Fruit fly (Drosophila melanogaster) whole organism, embryonic: ENCODE measurements around the gene CG44836.

Experiments used
- CG10209 ChIP-seq: fragments of 200-800 bp; sonication (Bioruptor generic); optimal IDR thresholded peaks from 3 replicates; lab custom pipeline; 2017; ENCODE audit warnings: missing biosample characterization, mild to moderate bottlenecking, missing genetic modification characterization, missing genetic modification reagents
- CG1024 ChIP-seq: fragments of 200-800 bp; sonication (Bioruptor generic); IDR thresholded peaks from 2 replicates; pipeline ENCODE4 v1.3.6; 2022; ENCODE audit warnings: missing biosample characterization, missing genetic modification characterization
- CG10565 ChIP-seq: fragments of 200-800 bp; sonication (Bioruptor generic); optimal IDR thresholded peaks from 3 replicates; lab custom pipeline; 2016; ENCODE audit warnings: missing biosample characterization, mild to moderate bottlenecking, missing genetic modification characterization
- CG13775 ChIP-seq: fragments of 200-800 bp; sonication (Bioruptor generic); optimal IDR thresholded peaks from 3 replicates; lab custom pipeline; 2017; ENCODE audit warnings: missing biosample characterization, mild to moderate bottlenecking, missing genetic modification characterization
- CG14441 ChIP-seq: fragments of 200-800 bp; sonication (Bioruptor generic); IDR thresholded peaks from 2 replicates; pipeline ENCODE4 v1.3.6; 2022; ENCODE audit warnings: missing biosample characterization, missing genetic modification characterization
- CG17328 ChIP-seq: fragments of 200-800 bp; sonication (Bioruptor generic); IDR thresholded peaks from 2 replicates; pipeline ENCODE4 v1.3.6; 2022; ENCODE audit warnings: missing biosample characterization, missing genetic modification characterization
- CG18011 ChIP-seq: fragments of 200-800 bp; sonication (Bioruptor generic); optimal IDR thresholded peaks from 2 replicates; lab custom pipeline; 2017; ENCODE audit warnings: missing biosample characterization, missing genetic modification characterization, mild to moderate bottlenecking, moderate library complexity, missing genotype
- CG2678 ChIP-seq: fragments of 200-800 bp; sonication (Bioruptor generic); optimal IDR thresholded peaks from 3 replicates; lab custom pipeline; 2019; ENCODE audit warnings: missing biosample characterization, mild to moderate bottlenecking, missing genetic modification characterization, moderate library complexity
- CG3163 ChIP-seq: fragments of 200-800 bp; sonication (Bioruptor generic); optimal IDR thresholded peaks from 3 replicates; lab custom pipeline; 2016; ENCODE audit warnings: missing biosample characterization, missing genetic modification characterization
- CG42726 ChIP-seq: fragments of 200-800 bp; sonication (Bioruptor generic); IDR thresholded peaks from 2 replicates; pipeline ENCODE4 v1.3.6; 2022; ENCODE audit warnings: missing biosample characterization, missing genetic modification characterization; ENCODE audit not compliant: partially characterized antibody
- CG4404 ChIP-seq: fragments of 200-800 bp; sonication (Bioruptor generic); IDR thresholded peaks from 2 replicates; pipeline ENCODE4 v1.3.6; 2022; ENCODE audit warnings: missing biosample characterization, missing genetic modification characterization
- CG7372 ChIP-seq: fragments of 200-800 bp; sonication (Bioruptor generic); IDR thresholded peaks from 2 replicates; pipeline ENCODE4 v1.3.6; 2022; ENCODE audit warnings: missing biosample characterization, missing genetic modification characterization
- CG7928 ChIP-seq: fragments of 200-800 bp; sonication (Bioruptor generic); optimal IDR thresholded peaks from 2 replicates; lab custom pipeline; 2017; ENCODE audit warnings: missing biosample characterization, mild to moderate bottlenecking, missing genetic modification characterization
- CG8924 ChIP-seq: fragments of 200-800 bp; optimal IDR thresholded peaks from 3 replicates; lab custom pipeline; 2019; ENCODE audit warnings: missing biosample characterization, mild to moderate bottlenecking, missing genetic modification characterization, moderate library complexity
- CG9215 ChIP-seq: fragments of 200-800 bp; sonication (Bioruptor generic); IDR thresholded peaks from 2 replicates; pipeline ENCODE4 v1.3.6; 2022; ENCODE audit warnings: missing biosample characterization, missing genetic modification characterization
- CG9437 ChIP-seq: fragments of 200-800 bp; sonication (Bioruptor generic); optimal IDR thresholded peaks from 2 replicates; lab custom pipeline; 2018; ENCODE audit warnings: missing biosample characterization, mild to moderate bottlenecking, missing genetic modification characterization
- CoRest ChIP-seq: fragments of 200-800 bp; sonication (Bioruptor generic); optimal IDR thresholded peaks from 3 replicates; lab custom pipeline; 2018; ENCODE audit warnings: missing biosample characterization, mild to moderate bottlenecking, missing genetic modification characterization, moderate library complexity
- Dip3 ChIP-seq: fragments of 200-800 bp; sonication (Bioruptor generic); optimal IDR thresholded peaks from 3 replicates; lab custom pipeline; 2016; ENCODE audit warnings: missing biosample characterization, missing genetic modification characterization
- Ets65A ChIP-seq: fragments of 200-800 bp; sonication (Bioruptor generic); peaks from one replicate; lab custom pipeline; 2016; ENCODE audit warnings: missing biosample characterization, missing genetic modification characterization
- H15 ChIP-seq: fragments of 200-800 bp; sonication (Bioruptor generic); IDR thresholded peaks from 3 replicates; pipeline ENCODE4 v1.3.6; 2022; ENCODE audit warnings: missing biosample characterization, missing genetic modification characterization
- Hr78 ChIP-seq, 2 experiments: fragments of 200-800 bp in 1 of 2; fragments of >200 bp in 1 of 2; sonication (Bioruptor generic) in 1 of 2; optimal IDR thresholded peaks; 2 replicates each; lab custom pipeline; 2017 to 2019; ENCODE audit warnings: missing biosample characterization in 2 of 2, missing genetic modification characterization in 2 of 2, mild to moderate bottlenecking in 1 of 2, moderate library complexity in 1 of 2
- Lhr ChIP-seq: fragments of 200-800 bp; sonication (Bioruptor generic); optimal IDR thresholded peaks from 3 replicates; lab custom pipeline; 2017; ENCODE audit warnings: mild to moderate bottlenecking, missing biosample characterization, missing genetic modification reagents, missing genetic modification characterization
- MBD-R2 ChIP-seq: fragments of 200-800 bp; sonication (Bioruptor generic); IDR thresholded peaks from 2 replicates; pipeline ENCODE4 v1.3.6; 2022; ENCODE audit warnings: missing biosample characterization, missing genetic modification characterization
- Med ChIP-seq: fragments of 200-800 bp; sonication (Bioruptor generic); peaks from one replicate; lab custom pipeline; 2016; ENCODE audit warnings: missing biosample characterization, missing genetic modification characterization, mild to moderate bottlenecking, inconsistent platforms, moderate library complexity
- Neu2 ChIP-seq: fragments of 200-800 bp; sonication (Bioruptor generic); optimal IDR thresholded peaks from 3 replicates; lab custom pipeline; 2016; ENCODE audit warnings: missing biosample characterization, missing genetic modification characterization, borderline replicate concordance
- Oaz ChIP-seq: fragments of 200-800 bp; sonication (Bioruptor generic); IDR thresholded peaks from 2 replicates; pipeline ENCODE4 v1.3.6; 2022; ENCODE audit warnings: missing biosample characterization, missing genetic modification characterization
- Pdp1 ChIP-seq, 2 experiments: fragments of 200-800 bp; sonication (Bioruptor generic); optimal IDR thresholded peaks; 3 replicates each; lab custom pipeline; 2016; ENCODE audit warnings: missing biosample characterization in 2 of 2, missing genetic modification characterization in 2 of 2, mild to moderate bottlenecking in 1 of 2, moderate library complexity in 1 of 2
- Poxn ChIP-seq: fragments of 200-800 bp; sonication (Bioruptor generic); IDR thresholded peaks from 2 replicates; pipeline ENCODE4 v1.3.6; 2022; ENCODE audit warnings: missing biosample characterization, missing genetic modification characterization
- Ravus ChIP-seq: fragments of 200-800 bp; sonication (Bioruptor generic); IDR thresholded peaks from 2 replicates; pipeline ENCODE4 v1.3.6; 2022; ENCODE audit warnings: missing biosample characterization, missing genetic modification characterization
- Rfx ChIP-seq: fragments of 200-800 bp; sonication (Bioruptor generic); IDR thresholded peaks from 2 replicates; pipeline ENCODE4 v1.3.6; 2022; ENCODE audit warnings: missing biosample characterization, missing genetic modification characterization
- abd-A ChIP-seq: fragments of 200-800 bp; sonication (Bioruptor generic); optimal IDR thresholded peaks from 3 replicates; lab custom pipeline; 2019; ENCODE audit warnings: missing biosample characterization, mild to moderate bottlenecking, missing genetic modification characterization, moderate library complexity
- bab2 ChIP-seq: fragments of 200-800 bp; sonication (Bioruptor generic); optimal IDR thresholded peaks from 2 replicates; lab custom pipeline; 2016; ENCODE audit warnings: missing biosample characterization, missing genetic modification characterization
- cad ChIP-seq: fragments of >200 bp; optimal IDR thresholded peaks from 2 replicates; lab custom pipeline; 2017; ENCODE audit warnings: missing biosample characterization, missing genetic modification characterization
- caup ChIP-seq: fragments of 200-800 bp; sonication (Bioruptor generic); optimal IDR thresholded peaks from 3 replicates; lab custom pipeline; 2017; ENCODE audit warnings: missing biosample characterization, mild to moderate bottlenecking, missing genetic modification characterization, moderate library complexity; ENCODE audit not compliant: severe bottlenecking
- crc ChIP-seq: fragments of 200-800 bp; sonication (Bioruptor generic); optimal IDR thresholded peaks from 2 replicates; lab custom pipeline; 2016; ENCODE audit warnings: missing biosample characterization, missing genetic modification characterization
- danr ChIP-seq: fragments of 200-800 bp; sonication (Bioruptor generic); IDR thresholded peaks from 2 replicates; pipeline ENCODE4 v1.3.6; 2022; ENCODE audit warnings: missing biosample characterization, missing genetic modification characterization
- dimm ChIP-seq: fragments of 200-800 bp; sonication (Bioruptor generic); IDR thresholded peaks from 2 replicates; pipeline ENCODE4 v1.3.6; 2022; ENCODE audit warnings: missing biosample characterization, missing genetic modification characterization
- en ChIP-seq: fragments of 200-800 bp; sonication (Bioruptor generic); optimal IDR thresholded peaks from 2 replicates; lab custom pipeline; 2016; ENCODE audit warnings: missing biosample characterization, missing genetic modification characterization
- gce ChIP-seq: fragments of 200-800 bp; sonication (Bioruptor generic); IDR thresholded peaks from 3 replicates; pipeline ENCODE4 v1.3.6; 2022; ENCODE audit warnings: missing biosample characterization, missing genetic modification characterization
- ind ChIP-seq: fragments of 200-800 bp; sonication (Bioruptor generic); optimal IDR thresholded peaks from 3 replicates; lab custom pipeline; 2016; ENCODE audit warnings: missing biosample characterization, missing genetic modification characterization
- lbe ChIP-seq: fragments of 200-800 bp; sonication (Bioruptor generic); optimal IDR thresholded peaks from 2 replicates; lab custom pipeline; 2016; ENCODE audit warnings: missing biosample characterization, mild to moderate bottlenecking, missing genetic modification characterization
- mld ChIP-seq: fragments of 200-800 bp; sonication (Bioruptor generic); IDR thresholded peaks from 3 replicates; pipeline ENCODE4 v1.3.6; 2022; ENCODE audit warnings: missing biosample characterization, missing genetic modification characterization; ENCODE audit not compliant: partially characterized antibody
- peb ChIP-seq: fragments of 200-800 bp; sonication (Bioruptor generic); IDR thresholded peaks from 2 replicates; pipeline ENCODE4 v1.3.6; 2022; ENCODE audit warnings: missing biosample characterization, missing genetic modification characterization
- phol ChIP-seq: fragments of 200-800 bp; sonication (Bioruptor generic); optimal IDR thresholded peaks from 3 replicates; lab custom pipeline; 2018; ENCODE audit warnings: missing biosample characterization, mild to moderate bottlenecking, missing genetic modification characterization, moderate library complexity
- ranshi ChIP-seq: fragments of 200-800 bp; sonication (Bioruptor generic); IDR thresholded peaks from 2 replicates; pipeline ENCODE4 v1.3.6; 2022; ENCODE audit warnings: missing biosample characterization, missing genetic modification characterization
- salm ChIP-seq: fragments of 200-800 bp; sonication (Bioruptor generic); optimal IDR thresholded peaks from 2 replicates; lab custom pipeline; 2018; ENCODE audit warnings: missing biosample characterization, mild to moderate bottlenecking, missing genetic modification characterization
- scrt ChIP-seq: fragments of 200-800 bp; sonication (Bioruptor generic); optimal IDR thresholded peaks from 2 replicates; lab custom pipeline; 2018; ENCODE audit warnings: missing biosample characterization, mild to moderate bottlenecking, missing genetic modification characterization, moderate library complexity
- sd ChIP-seq: fragments of 200-800 bp; sonication (Bioruptor generic); optimal IDR thresholded peaks from 3 replicates; lab custom pipeline; 2018; ENCODE audit warnings: missing biosample characterization, mild to moderate bottlenecking, missing genetic modification characterization, moderate library complexity
- sens-2 ChIP-seq: fragments of 200-800 bp; sonication (Bioruptor generic); IDR thresholded peaks from 2 replicates; pipeline ENCODE4 v1.3.6; 2022; ENCODE audit warnings: missing biosample characterization, missing genetic modification characterization
- sim ChIP-seq: fragments of 200-800 bp; sonication (Bioruptor generic); IDR thresholded peaks from 2 replicates; pipeline ENCODE4 v1.3.6; 2022; ENCODE audit warnings: missing biosample characterization, missing genetic modification characterization
- ssp ChIP-seq: fragments of 200-800 bp; sonication (Bioruptor generic); IDR thresholded peaks from 2 replicates; pipeline ENCODE4 v1.3.6; 2022; ENCODE audit warnings: missing biosample characterization, missing genetic modification characterization
- zfh2 ChIP-seq: fragments of 200-800 bp; sonication (Bioruptor generic); optimal IDR thresholded peaks from 2 replicates; lab custom pipeline; 2016; ENCODE audit warnings: missing biosample characterization, missing genetic modification characterization

CG44836 gene

dm6 chr3L:16411566-16411965 is 11.5 kb upstream of the CG44836 start, which contains the start of gene fax:
Gene fax, minus strand, starts transcription at chr3L:16411828.
- TF ChIP-seq CG2678 (tag; lab: Kevin White, UChicago) (peak; percentile 4), cad (GFP tag; lab: Kevin White, UChicago) (no peak), sd (peak; percentile 23), ssp (GFP tag; lab: Robert Waterston, UW) (no peak), CG10209 (GFP tag; lab: Kevin White, UChicago) (no peak), Ravus (GFP tag; lab: Robert Waterston, UW) (no peak), CG1024 (no peak), dimm (GFP tag; lab: Robert Waterston, UW) (no peak), caup (peak; percentile 34), ind (GFP tag; lab: Kevin White, UChicago) (no peak), Ets65A (GFP tag; lab: Kevin White, UChicago) (no peak), CG9437 (no peak), Oaz (GFP tag; lab: Robert Waterston, UW) (no peak), CG14441 (GFP tag; lab: Robert Waterston, UW) (no peak), MBD-R2 (GFP tag; lab: Robert Waterston, UW) (peak; percentile 45; the same call in 1 of the 2 replicates), CoRest (tag; lab: Kevin White, UChicago) (peak; percentile 30), sens-2 (GFP tag; lab: Robert Waterston, UW) (no peak), gce (GFP tag; lab: Robert Waterston, UW) (no peak), CG8924 (tag; lab: Kevin White, UChicago) (peak; percentile 54), CG3163 (GFP tag; lab: Kevin White, UChicago) (no peak), abd-A (tag; lab: Kevin White, UChicago) (no peak), Lhr (GFP tag; lab: Kevin White, UChicago) (peak; percentile 72), danr (GFP tag; lab: Robert Waterston, UW) (no peak), CG9215 (GFP tag; lab: Robert Waterston, UW) (no peak), lbe (GFP tag; lab: Kevin White, UChicago) (peak; percentile 40), CG42726 (GFP tag; lab: Robert Waterston, UW) (peak; percentile 85), CG7372 (GFP tag; lab: Robert Waterston, UW) (no peak), Hr78 (GFP tag; optimal IDR thresholded peaks at IDR 0.05; lab: Kevin White, UChicago) (no peak), crc (no peak), CG10565 (no peak), scrt (peak; percentile 55), Med (GFP tag; lab: Kevin White, UChicago) (peak; percentile 92), Dip3 (GFP tag; lab: Kevin White, UChicago) (no peak), phol (tag; lab: Kevin White, UChicago) (peak; percentile 24), H15 (GFP tag; lab: Robert Waterston, UW) (no peak), CG17328 (GFP tag; lab: Robert Waterston, UW) (peak; percentile 35; the same call in 1 of the 2 replicates), sim (GFP tag; lab: Robert Waterston, UW) (0 out of 2 replicates have a peak, but pooled peaks have one; percentile 30), CG4404 (GFP tag; lab: Robert Waterston, UW) (no peak), bab2 (GFP tag; lab: Kevin White, UChicago) (no peak), peb (GFP tag; lab: Robert Waterston, UW) (peak; percentile 32; the same call in 1 of the 2 replicates), CG13775 (GFP tag; lab: Kevin White, UChicago) (no peak), CG7928 (GFP tag; lab: Kevin White, UChicago) (no peak), ranshi (no peak), salm (tag; lab: Kevin White, UChicago) (no peak), zfh2 (no peak), Neu2 (GFP tag; lab: Kevin White, UChicago) (no peak), Rfx (GFP tag; lab: Robert Waterston, UW) (peak; percentile 22; the same call in 1 of the 2 replicates), Pdp1 (GFP tag; optimal IDR thresholded peaks at IDR 0.05; lab: Kevin White, UChicago) (peak in 1 of 2 experiments; percentile 35), en (GFP tag; lab: Kevin White, UChicago) (no peak), mld (GFP tag; lab: Robert Waterston, UW) (no peak), Poxn (GFP tag; lab: Robert Waterston, UW) (no peak), CG18011 (no peak)
